Worm (Caenorhabditis elegans) whole organism, L4 larva: ENCODE data around the gene Y56A3A.41.

Experiments used
- dve-1 ChIP-seq: sonication (generic microtip); optimal IDR thresholded peaks from 2 replicates; lab custom pipeline; 2017; ENCODE audit warnings: antibody characterized with exemption, mild to moderate bottlenecking, missing genetic modification characterization, missing compliant biosample characterization; ENCODE audit not compliant: insufficient read depth
- lin-15B ChIP-seq: fragments of 150-350 bp; sonication (generic microtip); optimal IDR thresholded peaks from 3 replicates; lab custom pipeline; 2014; ENCODE audit warnings: missing biosample characterization, missing genetic modification characterization
- mdl-1 ChIP-seq, 2 experiments: fragments of 150-350 bp in 1 of 2; sonication (generic microtip) in 1 of 2; optimal IDR thresholded peaks; 2 replicates each; lab custom pipeline; 2014 to 2017; ENCODE audit warnings: missing biosample characterization in 2 of 2, missing genetic modification characterization in 2 of 2
- nhr-25 ChIP-seq: sonication (generic microtip); optimal IDR thresholded peaks from 2 replicates; lab custom pipeline; 2017; ENCODE audit warnings: missing genetic modification characterization, mild to moderate bottlenecking, missing compliant biosample characterization, antibody characterized with exemption, moderate library complexity, borderline replicate concordance; ENCODE audit not compliant: insufficient read depth
- snpc-4 ChIP-seq: fragments of 150-350 bp; optimal IDR thresholded peaks from 2 replicates; lab custom pipeline; 2014; ENCODE audit warnings: missing biosample characterization, missing genetic modification characterization
- zfp-3 ChIP-seq: fragments of 200-800 bp; sonication (Bioruptor generic); conservative IDR thresholded peaks from 2 replicates; pipeline ENCODE4 v1.3.6; 2022; ENCODE audit warnings: missing genetic modification reagents, missing genetic modification characterization, missing compliant biosample characterization

- no peak for TF ChIP-seq snpc-4
- no peak for TF ChIP-seq nhr-25 (tag; lab: Kevin White, UChicago)
- TF ChIP-seq zfp-3 (GFP tag; lab: Robert Waterston, UW), result 0 out of 2 replicates have a peak, but pooled peaks have one; percentile 30
- peak; percentile 47 for TF ChIP-seq dve-1 (tag; lab: Kevin White, UChicago)
- TF ChIP-seq mdl-1 (tag; optimal IDR thresholded peaks at IDR 0.05; lab: Kevin White, UChicago), result no peak
- no peak for TF ChIP-seq lin-15B
These were observed 25.5 kb upstream of the Y56A3A.41 start, which contains the start of gene znf-593 for ce11 chrIII:11918247-11918769.
